Worm (Caenorhabditis elegans): ENCODE measurements around the gene T07C4.3.

DNA sequence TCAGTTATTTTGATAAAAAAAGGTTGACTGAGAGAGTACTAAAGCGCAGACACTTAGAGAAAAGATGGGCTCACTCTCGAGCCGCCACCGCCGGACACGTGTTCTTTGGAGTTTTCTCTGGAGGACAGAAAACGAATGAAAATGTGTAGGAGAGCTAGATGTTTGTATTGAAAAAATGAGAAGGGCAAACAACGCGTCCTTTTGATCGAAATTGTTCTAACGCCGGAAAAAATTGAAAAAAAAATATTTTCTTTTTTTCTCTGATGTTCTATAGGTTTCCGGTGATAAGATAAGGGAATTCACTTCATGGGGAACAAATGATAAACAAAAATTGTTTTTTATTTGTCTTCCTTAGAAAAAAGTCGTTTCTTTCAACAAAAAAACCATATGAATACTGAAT, 22.1 kb upstream of the T07C4.3 start:
- TF ChIP-seq egl-27 (tag; optimal IDR thresholded peaks at IDR 0.05): no peak
- no peak for TF ChIP-seq ama-1 (optimal IDR thresholded peaks at IDR 0.05)
- no peak for TF ChIP-seq nhr-237 (tag; optimal IDR thresholded peaks at IDR 0.05)
- peak; percentile 19 for TF ChIP-seq rnt-1 (tag; optimal IDR thresholded peaks at IDR 0.05)
- no peak for TF ChIP-seq alr-1 (tag; optimal IDR thresholded peaks at IDR 0.05; ENCODE audit: borderline replicate concordance)
- no peak for TF ChIP-seq pqm-1 (tag; optimal IDR thresholded peaks at IDR 0.05)
- TF ChIP-seq tbx-2 (tag; optimal IDR thresholded peaks at IDR 0.05): no peak
- no peak for TF ChIP-seq nhr-71 (tag; optimal IDR thresholded peaks at IDR 0.05)
- no peak for TF ChIP-seq skn-1 (tag; optimal IDR thresholded peaks at IDR 0.05)
- no peak for TF ChIP-seq efl-3 (GFP tag; optimal IDR thresholded peaks at IDR 0.05)
- no peak for TF ChIP-seq nhr-84 (tag; optimal IDR thresholded peaks at IDR 0.05)
- TF ChIP-seq nhr-28 (tag; optimal IDR thresholded peaks at IDR 0.05): no peak
